Worm (Caenorhabditis elegans): Measurements from ENCODE around the gene F42A9.11.

- no peak for TF ChIP-seq T22C8.4 (GFP tag; IDR thresholded peaks at IDR 0.05)
- TF ChIP-seq klf-2 (GFP tag; conservative IDR thresholded peaks at IDR 0.05), result no peak
- no peak for TF ChIP-seq cog-1 (tag; optimal IDR thresholded peaks at IDR 0.05)
- no peak for TF ChIP-seq med-1 (GFP tag; optimal IDR thresholded peaks at IDR 0.05; ENCODE audit: insufficient read depth)
- TF ChIP-seq ztf-29 (GFP tag; IDR thresholded peaks at IDR 0.05), result no peak
- TF ChIP-seq flt-1 (GFP tag; IDR thresholded peaks at IDR 0.05), result no peak
- no peak for TF ChIP-seq tab-1 (GFP tag; IDR thresholded peaks at IDR 0.05)
- no peak for TF ChIP-seq ref-1 (GFP tag; conservative IDR thresholded peaks at IDR 0.05)
Observed at ce11 chrIV:8628262-8628661, 825 bp downstream of the F42A9.11 start.
